Fruit fly (Drosophila melanogaster) whole organism, embryonic: ENCODE results near the gene sun.

Source experiments
- Ada2b ChIP-seq: fragments of 200-800 bp; sonication (Bioruptor generic); IDR thresholded peaks from 2 replicates; pipeline ENCODE4 v1.3.6; 2022; ENCODE audit warnings: missing biosample characterization, missing genetic modification characterization
- Adf1 ChIP-seq: fragments of 200-800 bp; sonication (Bioruptor generic); IDR thresholded peaks from 2 replicates; pipeline ENCODE4 v1.3.6; 2022; ENCODE audit warnings: missing biosample characterization, missing genetic modification characterization
- CG10267 ChIP-seq: fragments of 200-800 bp; sonication (Bioruptor generic); optimal IDR thresholded peaks from 2 replicates; lab custom pipeline; 2018; ENCODE audit warnings: missing biosample characterization, mild to moderate bottlenecking, missing genetic modification characterization, moderate library complexity
- CG10321 ChIP-seq: fragments of 200-800 bp; sonication (Bioruptor generic); IDR thresholded peaks from 2 replicates; pipeline ENCODE4 v1.3.6; 2022; ENCODE audit warnings: missing biosample characterization, missing genetic modification characterization
- CG10565 ChIP-seq: fragments of 200-800 bp; sonication (Bioruptor generic); optimal IDR thresholded peaks from 3 replicates; lab custom pipeline; 2016; ENCODE audit warnings: missing biosample characterization, mild to moderate bottlenecking, missing genetic modification characterization
- CG12942 ChIP-seq: fragments of 200-800 bp; sonication (Bioruptor generic); optimal IDR thresholded peaks from 3 replicates; lab custom pipeline; 2016; ENCODE audit warnings: missing biosample characterization, missing genetic modification characterization
- CG13287 ChIP-seq: fragments of 200-800 bp; sonication (Bioruptor generic); IDR thresholded peaks from 2 replicates; pipeline ENCODE4 v1.3.6; 2022; ENCODE audit warnings: missing biosample characterization, missing genetic modification characterization; ENCODE audit not compliant: partially characterized antibody
- CG14860 ChIP-seq: fragments of 200-800 bp; sonication (Bioruptor generic); IDR thresholded peaks from 3 replicates; pipeline ENCODE4 v1.3.6; 2022; ENCODE audit warnings: missing biosample characterization, missing genetic modification characterization; ENCODE audit not compliant: partially characterized antibody
- CG15011 ChIP-seq: fragments of 200-800 bp; sonication (Bioruptor generic); optimal IDR thresholded peaks from 3 replicates; lab custom pipeline; 2018; ENCODE audit warnings: missing biosample characterization, mild to moderate bottlenecking, missing genetic modification characterization
- CG15269 ChIP-seq: fragments of 200-800 bp; sonication (Bioruptor generic); optimal IDR thresholded peaks from 2 replicates; lab custom pipeline; 2018; ENCODE audit warnings: missing biosample characterization, mild to moderate bottlenecking, missing genetic modification characterization, moderate library complexity
- CG15514 ChIP-seq: fragments of 200-800 bp; sonication (Bioruptor generic); optimal IDR thresholded peaks from 3 replicates; lab custom pipeline; 2017; ENCODE audit warnings: missing biosample characterization, missing genetic modification characterization, mild to moderate bottlenecking, moderate library complexity, missing genetic modification reagents
- CG1603 ChIP-seq: fragments of 200-800 bp; sonication (Bioruptor generic); optimal IDR thresholded peaks from 2 replicates; lab custom pipeline; 2019; ENCODE audit warnings: missing biosample characterization, mild to moderate bottlenecking, missing genetic modification characterization, moderate library complexity
- CG16813 ChIP-seq: fragments of 200-800 bp; sonication (Bioruptor generic); IDR thresholded peaks from 3 replicates; pipeline ENCODE4 v1.3.6; 2022; ENCODE audit warnings: missing biosample characterization, missing genetic modification characterization; ENCODE audit not compliant: partially characterized antibody
- CG1792 ChIP-seq: fragments of 200-800 bp; sonication (Bioruptor generic); optimal IDR thresholded peaks from 2 replicates; lab custom pipeline; 2016; ENCODE audit warnings: missing biosample characterization, missing genetic modification characterization
- CG18764 ChIP-seq: fragments of 200-800 bp; sonication (Bioruptor generic); optimal IDR thresholded peaks from 3 replicates; lab custom pipeline; 2016; ENCODE audit warnings: missing biosample characterization, missing genetic modification characterization
- CG2202 ChIP-seq: fragments of 200-800 bp; sonication (Bioruptor generic); optimal IDR thresholded peaks from 2 replicates; lab custom pipeline; 2018; ENCODE audit warnings: missing biosample characterization, mild to moderate bottlenecking, missing genetic modification characterization
- CG3995 ChIP-seq: fragments of 200-800 bp; sonication (Bioruptor generic); optimal IDR thresholded peaks from 3 replicates; lab custom pipeline; 2016; ENCODE audit warnings: missing biosample characterization, missing genetic modification characterization
- CG4707 ChIP-seq: fragments of 200-800 bp; sonication (Bioruptor generic); optimal IDR thresholded peaks from 2 replicates; lab custom pipeline; 2018; ENCODE audit warnings: missing biosample characterization, mild to moderate bottlenecking, missing genetic modification characterization, moderate library complexity
- CG6791 ChIP-seq: fragments of 200-800 bp; sonication (Bioruptor generic); IDR thresholded peaks from 3 replicates; pipeline ENCODE4 v1.3.6; 2022; ENCODE audit warnings: missing biosample characterization, missing genetic modification characterization; ENCODE audit not compliant: partially characterized antibody
- CG8924 ChIP-seq: fragments of 200-800 bp; optimal IDR thresholded peaks from 3 replicates; lab custom pipeline; 2019; ENCODE audit warnings: missing biosample characterization, mild to moderate bottlenecking, missing genetic modification characterization, moderate library complexity
- CG9609 ChIP-seq: fragments of 200-800 bp; sonication (Bioruptor generic); optimal IDR thresholded peaks from 3 replicates; lab custom pipeline; 2016; ENCODE audit warnings: missing biosample characterization, missing genetic modification characterization
- Chrac-16 ChIP-seq: fragments of 200-800 bp; sonication (Bioruptor generic); optimal IDR thresholded peaks from 3 replicates; lab custom pipeline; 2016; ENCODE audit warnings: missing biosample characterization, missing genetic modification characterization
- Dfd ChIP-seq, 2 experiments: fragments of >200 bp; optimal IDR thresholded peaks; 2 replicates each; lab custom pipeline; 2017; ENCODE audit warnings: missing biosample characterization in 2 of 2, missing genetic modification characterization in 2 of 2
- Fer1 ChIP-seq: fragments of 200-800 bp; sonication (Bioruptor generic); optimal IDR thresholded peaks from 2 replicates; lab custom pipeline; 2017; ENCODE audit warnings: missing biosample characterization, mild to moderate bottlenecking, missing genetic modification characterization
- H2.0 ChIP-seq: fragments of 200-800 bp; sonication (Bioruptor generic); IDR thresholded peaks from 2 replicates; pipeline ENCODE4 v1.3.6; 2022; ENCODE audit warnings: missing biosample characterization, missing genetic modification characterization
- Med ChIP-seq: fragments of 200-800 bp; sonication (Bioruptor generic); peaks from one replicate; lab custom pipeline; 2016; ENCODE audit warnings: missing biosample characterization, missing genetic modification characterization, mild to moderate bottlenecking, inconsistent platforms, moderate library complexity
- Myb ChIP-seq: fragments of 200-800 bp; sonication (Bioruptor generic); optimal IDR thresholded peaks from 2 replicates; lab custom pipeline; 2016; ENCODE audit warnings: missing biosample characterization, missing genetic modification characterization
- NC2α ChIP-seq: fragments of 200-800 bp; sonication (Bioruptor generic); optimal IDR thresholded peaks from 2 replicates; lab custom pipeline; 2016; ENCODE audit warnings: missing biosample characterization, missing genetic modification characterization
- Oaz ChIP-seq: fragments of 200-800 bp; sonication (Bioruptor generic); IDR thresholded peaks from 2 replicates; pipeline ENCODE4 v1.3.6; 2022; ENCODE audit warnings: missing biosample characterization, missing genetic modification characterization
- YL-1 ChIP-seq: fragments of 200-800 bp; sonication (Bioruptor generic); optimal IDR thresholded peaks from 3 replicates; lab custom pipeline; 2017; ENCODE audit warnings: missing biosample characterization, mild to moderate bottlenecking, missing genetic modification characterization
- abd-A ChIP-seq: fragments of 200-800 bp; sonication (Bioruptor generic); optimal IDR thresholded peaks from 3 replicates; lab custom pipeline; 2019; ENCODE audit warnings: missing biosample characterization, mild to moderate bottlenecking, missing genetic modification characterization, moderate library complexity
- aop ChIP-seq: fragments of 200-800 bp; sonication (Bioruptor generic); IDR thresholded peaks from 2 replicates; pipeline ENCODE4 v1.3.6; 2022; ENCODE audit warnings: missing biosample characterization, missing genetic modification characterization
- ash1 ChIP-seq: fragments of 200-800 bp; sonication (Bioruptor generic); optimal IDR thresholded peaks from 2 replicates; lab custom pipeline; 2018; ENCODE audit warnings: missing biosample characterization, mild to moderate bottlenecking, missing genetic modification characterization
- ato ChIP-seq: fragments of 200-800 bp; sonication (Bioruptor generic); IDR thresholded peaks from 2 replicates; pipeline ENCODE4 v1.3.6; 2022; ENCODE audit warnings: missing biosample characterization, missing genetic modification characterization; ENCODE audit not compliant: partially characterized antibody
- cato ChIP-seq: fragments of 200-800 bp; sonication (Bioruptor generic); optimal IDR thresholded peaks from 2 replicates; lab custom pipeline; 2016; ENCODE audit warnings: missing biosample characterization, missing genetic modification characterization, borderline replicate concordance
- ftz-f1 ChIP-seq: fragments of 200-800 bp; sonication (Bioruptor generic); optimal IDR thresholded peaks from 2 replicates; lab custom pipeline; 2016; ENCODE audit warnings: missing biosample characterization, missing genetic modification characterization
- gfzf ChIP-seq: fragments of 200-800 bp; sonication (Bioruptor generic); optimal IDR thresholded peaks from 2 replicates; lab custom pipeline; 2016; ENCODE audit warnings: missing biosample characterization, mild to moderate bottlenecking, missing genetic modification characterization, moderate library complexity
- grau ChIP-seq: fragments of 200-800 bp; optimal IDR thresholded peaks from 3 replicates; lab custom pipeline; 2019; ENCODE audit warnings: missing biosample characterization, mild to moderate bottlenecking, missing genetic modification characterization, moderate library complexity
- ind ChIP-seq: fragments of 200-800 bp; sonication (Bioruptor generic); optimal IDR thresholded peaks from 3 replicates; lab custom pipeline; 2016; ENCODE audit warnings: missing biosample characterization, missing genetic modification characterization
- inv ChIP-seq: fragments of 200-800 bp; sonication (Bioruptor generic); IDR thresholded peaks from 2 replicates; pipeline ENCODE4 v1.3.6; 2022; ENCODE audit warnings: missing biosample characterization, missing genetic modification characterization; ENCODE audit not compliant: partially characterized antibody
- jigr1 ChIP-seq: fragments of 200-800 bp; sonication (Bioruptor generic); IDR thresholded peaks from 3 replicates; pipeline ENCODE4 v1.3.6; 2022; ENCODE audit warnings: missing biosample characterization, missing genetic modification characterization
- knrl ChIP-seq: fragments of 200-800 bp; sonication (Bioruptor generic); IDR thresholded peaks from 3 replicates; pipeline ENCODE4 v1.3.6; 2022; ENCODE audit warnings: missing biosample characterization, missing genetic modification characterization; ENCODE audit not compliant: partially characterized antibody
- sens ChIP-seq: fragments of 200-800 bp; sonication (Bioruptor generic); peaks from one replicate; lab custom pipeline; 2016; ENCODE audit warnings: missing biosample characterization, missing genetic modification characterization
- slp2 ChIP-seq: fragments of 200-800 bp; sonication (Bioruptor generic); optimal IDR thresholded peaks from 2 replicates; lab custom pipeline; 2016; ENCODE audit warnings: missing biosample characterization, missing genetic modification characterization
- tap ChIP-seq: fragments of 200-800 bp; optimal IDR thresholded peaks from 3 replicates; lab custom pipeline; 2019; ENCODE audit warnings: missing biosample characterization, mild to moderate bottlenecking, missing genetic modification characterization, moderate library complexity
- tna ChIP-seq: fragments of 200-800 bp; sonication (Bioruptor generic); IDR thresholded peaks from 2 replicates; pipeline ENCODE4 v1.3.6; 2022; ENCODE audit warnings: missing biosample characterization, missing genetic modification characterization; ENCODE audit not compliant: partially characterized antibody
- tx ChIP-seq: fragments of 200-800 bp; sonication (Bioruptor generic); optimal IDR thresholded peaks from 2 replicates; lab custom pipeline; 2016; ENCODE audit warnings: missing biosample characterization, missing genetic modification characterization
- unc-4 ChIP-seq: fragments of 200-800 bp; sonication (Bioruptor generic); IDR thresholded peaks from 2 replicates; pipeline ENCODE4 v1.3.6; 2022; ENCODE audit warnings: missing biosample characterization, missing genetic modification characterization; ENCODE audit not compliant: partially characterized antibody
- vnd ChIP-seq: fragments of 200-800 bp; sonication (Bioruptor generic); IDR thresholded peaks from 3 replicates; pipeline ENCODE4 v1.3.6; 2022; ENCODE audit warnings: missing biosample characterization, missing genetic modification characterization; ENCODE audit not compliant: partially characterized antibody
- z ChIP-seq: fragments of 200-800 bp; sonication (Bioruptor generic); IDR thresholded peaks from 3 replicates; pipeline ENCODE4 v1.3.6; 2022; ENCODE audit warnings: missing biosample characterization, missing genetic modification characterization
- zf30C ChIP-seq: fragments of 200-800 bp; sonication (Bioruptor generic); optimal IDR thresholded peaks from 3 replicates; lab custom pipeline; 2018; ENCODE audit warnings: missing biosample characterization, mild to moderate bottlenecking, missing genetic modification characterization

Gene sun

DNA sequence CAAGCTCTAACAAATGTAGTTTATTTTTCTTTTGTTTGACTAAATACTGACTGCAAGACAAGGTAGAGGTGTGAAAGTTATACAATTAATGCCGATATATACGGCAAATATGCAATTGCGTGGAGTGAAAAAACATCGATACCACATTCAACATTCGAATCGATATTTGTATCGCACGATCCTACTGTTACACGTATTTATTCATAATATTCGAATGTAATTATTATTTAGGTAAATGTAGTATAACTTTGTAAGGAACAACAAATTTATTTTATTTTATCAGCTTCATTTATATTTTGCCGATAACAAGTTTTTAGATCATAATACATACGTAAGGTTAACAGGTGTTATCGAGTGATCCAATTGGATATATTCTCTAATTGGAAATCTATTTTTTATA is 13.7 kb downstream of the sun start, which contains the start of gene Chc (continued):
- TF ChIP-seq unc-4 (GFP tag; lab: Robert Waterston, UW): peak; percentile 95
- TF ChIP-seq Med (GFP tag; lab: Kevin White, UChicago): peak; percentile 76
- TF ChIP-seq gfzf (GFP tag; lab: Kevin White, UChicago): peak; percentile 37
- TF ChIP-seq jigr1 (GFP tag; lab: Robert Waterston, UW): no peak
- TF ChIP-seq CG13287 (GFP tag; lab: Robert Waterston, UW): peak; percentile 96
- no peak for TF ChIP-seq CG10321
- peak; percentile 9 for TF ChIP-seq grau
- TF ChIP-seq Adf1 (GFP tag; lab: Robert Waterston, UW): no peak
- peak; percentile 96 for TF ChIP-seq knrl (GFP tag; lab: Robert Waterston, UW)
- no peak for TF ChIP-seq CG15269 (tag; lab: Kevin White, UChicago)
- no peak for TF ChIP-seq aop (GFP tag; lab: Robert Waterston, UW)
- peak; percentile 98 for TF ChIP-seq CG6791 (GFP tag; lab: Robert Waterston, UW)
- TF ChIP-seq ind (GFP tag; lab: Kevin White, UChicago): no peak
- TF ChIP-seq Chrac-16 (GFP tag; lab: Kevin White, UChicago): no peak
- TF ChIP-seq CG3995: peak; percentile 90
- TF ChIP-seq tna (GFP tag; lab: Robert Waterston, UW): peak; percentile 96
- TF ChIP-seq CG9609 (GFP tag; lab: Kevin White, UChicago): no peak
- no peak for TF ChIP-seq tap (tag; lab: Kevin White, UChicago)
- no peak for TF ChIP-seq CG18764 (GFP tag; lab: Kevin White, UChicago)
- TF ChIP-seq vnd (GFP tag; lab: Robert Waterston, UW): peak; percentile 96
- TF ChIP-seq NC2α (GFP tag; lab: Kevin White, UChicago): no peak
- peak; percentile 57 for TF ChIP-seq sens (GFP tag; lab: Kevin White, UChicago)
- TF ChIP-seq tx (GFP tag; lab: Kevin White, UChicago): no peak
- TF ChIP-seq Myb: peak; percentile 40
- TF ChIP-seq z (GFP tag; lab: Robert Waterston, UW): no peak
- no peak for TF ChIP-seq CG4707 (GFP tag; lab: Kevin White, UChicago)
- peak; percentile 97 for TF ChIP-seq CG14860
- no peak for TF ChIP-seq CG15011
- no peak for TF ChIP-seq Fer1 (GFP tag; lab: Kevin White, UChicago)
- no peak for TF ChIP-seq Ada2b
- TF ChIP-seq ato (GFP tag; lab: Robert Waterston, UW): peak; percentile 96
- no peak for TF ChIP-seq zf30C (GFP tag; lab: Kevin White, UChicago)
- TF ChIP-seq CG2202: no peak
- no peak for TF ChIP-seq CG12942 (GFP tag; lab: Kevin White, UChicago)
- no peak for TF ChIP-seq Dfd (GFP tag; optimal IDR thresholded peaks at IDR 0.05; lab: Kevin White, UChicago)
- peak; percentile 25 for TF ChIP-seq CG10267 (tag; lab: Kevin White, UChicago)
- no peak for TF ChIP-seq ftz-f1 (GFP tag; lab: Kevin White, UChicago)
- no peak for TF ChIP-seq CG1792
- TF ChIP-seq YL-1 (GFP tag; lab: Kevin White, UChicago): no peak
- TF ChIP-seq Oaz: no peak
- peak; percentile 75 for TF ChIP-seq CG1603 (tag; lab: Kevin White, UChicago)
- peak; percentile 29 for TF ChIP-seq CG8924 (tag; lab: Kevin White, UChicago)
- peak; percentile 98 for TF ChIP-seq inv
- TF ChIP-seq CG16813: peak; percentile 98
- TF ChIP-seq abd-A (tag; lab: Kevin White, UChicago): no peak
- no peak for TF ChIP-seq H2.0 (GFP tag; lab: Robert Waterston, UW)
- peak; percentile 43 for TF ChIP-seq CG15514 (GFP tag; lab: Kevin White, UChicago)
- TF ChIP-seq cato: no peak
- no peak for TF ChIP-seq CG10565 (GFP tag; lab: Kevin White, UChicago)
- TF ChIP-seq ash1 (GFP tag; lab: Kevin White, UChicago): no peak
- no peak for TF ChIP-seq slp2 (GFP tag; lab: Kevin White, UChicago)
